Fruit fly (Drosophila melanogaster) whole organism, adult: ENCODE data around the gene Mco1.

Experiments
- CG11617 ChIP-seq: fragments of 200-800 bp; sonication (Bioruptor generic); optimal IDR thresholded peaks from 2 replicates; lab custom pipeline; 2017; ENCODE audit warnings: mild to moderate bottlenecking, missing biosample characterization, missing genetic modification reagents, missing genetic modification characterization
- CG12768 ChIP-seq: fragments of 200-800 bp; sonication (Bioruptor generic); optimal IDR thresholded peaks from 2 replicates; lab custom pipeline; 2017; ENCODE audit warnings: missing biosample characterization, missing genetic modification characterization, mild to moderate bottlenecking, moderate library complexity, missing genetic modification reagents
- CG1620 ChIP-seq: fragments of 200-800 bp; sonication (Bioruptor generic); optimal IDR thresholded peaks from 2 replicates; lab custom pipeline; 2016; ENCODE audit warnings: missing biosample characterization, missing genetic modification characterization
- CG33017 ChIP-seq: fragments of 200-800 bp; sonication (Bioruptor generic); optimal IDR thresholded peaks from 2 replicates; lab custom pipeline; 2018; ENCODE audit warnings: missing biosample characterization, mild to moderate bottlenecking, missing genetic modification characterization, moderate library complexity
- CG5204 ChIP-seq: fragments of 200-800 bp; sonication (Bioruptor generic); optimal IDR thresholded peaks from 2 replicates; lab custom pipeline; 2016; ENCODE audit warnings: missing biosample characterization, missing genetic modification characterization
- CG7045 ChIP-seq: fragments of 200-800 bp; sonication (Bioruptor generic); optimal IDR thresholded peaks from 2 replicates; lab custom pipeline; 2017; ENCODE audit warnings: missing biosample characterization, mild to moderate bottlenecking, missing genetic modification characterization
- CG7101 ChIP-seq: fragments of 200-800 bp; sonication (Bioruptor generic); optimal IDR thresholded peaks from 2 replicates; lab custom pipeline; 2018; ENCODE audit warnings: missing biosample characterization, mild to moderate bottlenecking, missing genetic modification characterization, moderate library complexity
- Clk ChIP-seq: fragments of 200-800 bp; sonication (Bioruptor generic); optimal IDR thresholded peaks from 2 replicates; lab custom pipeline; 2017; ENCODE audit warnings: missing biosample characterization, missing genetic modification characterization
- Crg-1 ChIP-seq: fragments of 200-800 bp; sonication (Bioruptor generic); optimal IDR thresholded peaks from 2 replicates; lab custom pipeline; 2016; ENCODE audit warnings: missing biosample characterization, missing genetic modification characterization
- Hr96 ChIP-seq: fragments of 200-800 bp; sonication (Bioruptor generic); optimal IDR thresholded peaks from 2 replicates; lab custom pipeline; 2016; ENCODE audit warnings: missing biosample characterization, missing genetic modification characterization
- Mnt ChIP-seq: fragments of 200-800 bp; sonication (Bioruptor generic); optimal IDR thresholded peaks from 2 replicates; lab custom pipeline; 2016; ENCODE audit warnings: missing biosample characterization, mild to moderate bottlenecking, missing genetic modification characterization
- bab1 ChIP-seq: fragments of 200-800 bp; sonication (Bioruptor generic); optimal IDR thresholded peaks from 3 replicates; lab custom pipeline; 2019; ENCODE audit warnings: missing biosample characterization, mild to moderate bottlenecking, missing genetic modification characterization, moderate library complexity
- cic ChIP-seq: fragments of 200-800 bp; sonication (Bioruptor generic); optimal IDR thresholded peaks from 2 replicates; lab custom pipeline; 2017; ENCODE audit warnings: missing biosample characterization, mild to moderate bottlenecking, missing genetic modification characterization, moderate library complexity
- cnc ChIP-seq, 2 experiments: fragments of >200 bp; optimal IDR thresholded peaks; 2 replicates each; lab custom pipeline; 2017
- kay ChIP-seq: fragments of 200-800 bp; sonication (Bioruptor generic); peaks from one replicate; lab custom pipeline; 2016; ENCODE audit warnings: missing biosample characterization, missing genetic modification characterization, borderline replicate concordance
- ovo ChIP-seq: fragments of 200-800 bp; sonication (Bioruptor generic); optimal IDR thresholded peaks from 2 replicates; lab custom pipeline; 2016; ENCODE audit warnings: missing biosample characterization, missing genetic modification characterization
- pad ChIP-seq: fragments of 200-800 bp; sonication (Bioruptor generic); optimal IDR thresholded peaks from 3 replicates; lab custom pipeline; 2017; ENCODE audit warnings: missing biosample characterization, missing genetic modification characterization, mild to moderate bottlenecking, moderate library complexity, missing genetic modification reagents
- tj ChIP-seq: fragments of 200-800 bp; sonication (Bioruptor generic); optimal IDR thresholded peaks from 3 replicates; lab custom pipeline; 2017; ENCODE audit warnings: missing biosample characterization, mild to moderate bottlenecking, missing genetic modification characterization, moderate library complexity
- toe ChIP-seq: fragments of 200-800 bp; sonication (Bioruptor generic); optimal IDR thresholded peaks from 2 replicates; lab custom pipeline; 2016; ENCODE audit warnings: missing biosample characterization, missing genetic modification characterization

Mco1 gene

DNA sequence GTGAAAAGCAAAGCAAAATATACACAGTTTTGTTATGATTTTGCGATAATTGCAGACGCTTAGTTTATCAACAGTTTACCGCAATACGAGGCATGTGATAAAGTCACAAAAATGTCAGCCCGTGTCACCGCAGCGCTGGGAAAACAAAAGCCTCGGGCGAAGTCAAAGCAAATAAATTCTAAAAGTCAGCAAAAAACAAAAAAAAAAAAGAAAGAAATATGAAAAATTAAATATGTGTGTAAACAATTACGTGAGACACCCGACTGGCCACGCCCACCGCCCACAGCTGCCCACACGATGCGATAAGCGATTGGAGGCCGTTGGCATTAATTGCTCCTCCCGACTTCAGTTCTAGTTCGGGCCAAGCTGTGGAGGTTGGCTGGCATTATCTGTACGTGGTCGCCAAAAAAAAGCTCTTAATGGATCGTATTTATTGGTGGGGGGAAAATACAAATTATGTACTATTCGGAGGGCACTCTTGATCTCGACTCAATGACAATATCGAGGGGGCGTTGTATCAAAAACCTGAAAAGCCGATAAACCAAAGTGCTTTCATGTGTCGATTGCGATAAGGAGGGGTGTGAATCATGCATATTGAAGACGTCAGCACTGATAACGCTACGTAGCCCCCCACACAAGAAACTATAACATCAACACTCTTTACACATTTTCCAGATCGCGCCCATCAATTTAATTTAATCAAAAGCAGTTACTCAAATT is 43.1 kb downstream of the Mco1 start:
- TF ChIP-seq kay (GFP tag; lab: Kevin White, UChicago) (peak; percentile 91), tj (peak; percentile 30), Hr96 (GFP tag; lab: Kevin White, UChicago) (no peak), CG11617 (GFP tag; lab: Kevin White, UChicago) (peak; percentile 11), CG7045 (GFP tag; lab: Kevin White, UChicago) (peak; percentile 35), CG5204 (GFP tag; lab: Kevin White, UChicago) (no peak)

- TF ChIP-seq Crg-1 (GFP tag; lab: Kevin White, UChicago): no peak
These were observed 43.7 kb downstream of the Mco1 start for dm6 chr2L:9460092-9460473.

DNA sequence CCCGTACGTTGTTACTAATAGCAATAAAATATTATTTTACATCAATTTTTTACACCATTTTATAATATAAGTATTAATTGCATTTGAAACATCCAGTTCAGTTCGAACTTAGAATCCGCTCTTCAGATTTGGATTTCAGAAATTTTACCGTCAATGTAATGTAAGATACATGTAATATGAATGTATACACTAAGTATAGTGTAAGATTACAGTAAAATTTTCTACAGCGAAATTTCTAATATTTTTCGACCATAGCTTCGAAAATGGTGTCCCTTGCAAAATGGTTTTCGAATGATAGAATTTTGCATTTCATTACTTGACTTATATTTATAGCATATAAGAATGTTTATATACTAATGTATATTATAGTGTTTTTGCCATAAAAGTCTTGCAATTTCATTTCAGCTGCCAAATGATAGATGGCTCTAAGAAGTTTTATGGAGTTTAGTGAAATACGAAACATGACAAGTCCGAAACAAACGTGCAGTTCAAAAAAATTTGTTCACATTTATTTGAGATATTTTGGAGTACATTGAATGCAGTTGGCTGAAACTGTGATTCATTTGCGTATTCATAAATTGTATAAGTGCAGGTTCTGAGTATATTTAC is 48.2 kb downstream of the Mco1 start:
- no peak for TF ChIP-seq CG1620
- no peak for TF ChIP-seq ovo
- TF ChIP-seq CG33017 (tag; lab: Kevin White, UChicago): no peak
- TF ChIP-seq toe (GFP tag; lab: Kevin White, UChicago): no peak
- TF ChIP-seq bab1 (GFP tag; lab: Kevin White, UChicago): no peak

DNA sequence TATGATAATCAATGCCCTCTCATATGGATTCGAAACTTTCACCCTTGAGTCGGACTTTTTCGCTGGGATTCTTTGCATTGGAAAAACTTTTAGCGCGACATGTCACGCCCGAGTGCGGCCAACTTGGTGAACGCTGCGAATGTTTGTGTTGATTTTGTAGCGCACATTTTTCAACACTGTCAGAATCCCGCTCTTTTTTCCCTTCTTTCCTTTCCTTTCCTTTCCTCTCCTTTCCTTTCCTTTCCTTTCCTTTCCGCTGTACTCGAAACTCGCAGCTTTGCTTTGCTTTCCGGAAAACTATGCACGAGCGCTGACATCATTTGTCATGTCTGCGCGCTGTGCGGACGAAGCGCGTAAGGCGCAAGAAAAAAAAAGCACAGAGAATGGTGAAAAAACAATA is 51.0 kb downstream of the Mco1 start:
- TF ChIP-seq Hr96 (GFP tag; lab: Kevin White, UChicago) (no peak), CG7101 (no peak), cic (GFP tag; lab: Kevin White, UChicago) (no peak), kay (GFP tag; lab: Kevin White, UChicago) (no peak), cnc (optimal IDR thresholded peaks at IDR 0.05; lab: Kevin White, UChicago) (no peak), CG1620 (no peak), Clk (GFP tag; lab: Kevin White, UChicago) (no peak), bab1 (GFP tag; lab: Kevin White, UChicago) (no peak), Mnt (GFP tag; lab: Kevin White, UChicago) (no peak), CG11617 (GFP tag; lab: Kevin White, UChicago) (no peak), pad (GFP tag; lab: Kevin White, UChicago) (no peak), CG12768 (GFP tag; lab: Kevin White, UChicago) (no peak), CG7045 (GFP tag; lab: Kevin White, UChicago) (no peak), Crg-1 (GFP tag; lab: Kevin White, UChicago) (no peak), toe (GFP tag; lab: Kevin White, UChicago) (no peak)
